Worm (Caenorhabditis elegans): ENCODE results near the gene C09G4.4.

Gene C09G4.4

ce11 chrIV:8478516-8478915 lies 34.3 kb upstream of the C09G4.4 start:
- TF ChIP-seq elt-2 (tag; optimal IDR thresholded peaks at IDR 0.05): no peak
- no peak for TF ChIP-seq zip-5 (tag; optimal IDR thresholded peaks at IDR 0.05)
- TF ChIP-seq fkh-10 (GFP tag; optimal IDR thresholded peaks at IDR 0.05): no peak
- TF ChIP-seq sox-4 (tag; optimal IDR thresholded peaks at IDR 0.05): no peak
- TF ChIP-seq K02D7.2 (tag; optimal IDR thresholded peaks at IDR 0.05): no peak
- TF ChIP-seq fax-1 (tag; optimal IDR thresholded peaks at IDR 0.05): no peak
- no peak for TF ChIP-seq tbx-2 (tag; optimal IDR thresholded peaks at IDR 0.05)

- TF ChIP-seq ceh-24 (tag; optimal IDR thresholded peaks at IDR 0.05) (no peak), ceh-14 (tag; optimal IDR thresholded peaks at IDR 0.05) (no peak), unc-55 (GFP tag; optimal IDR thresholded peaks at IDR 0.05) (no peak), ceh-48 (tag; optimal IDR thresholded peaks at IDR 0.05) (no peak), hlh-15 (tag; optimal IDR thresholded peaks at IDR 0.05) (no peak), madf-2 (tag; optimal IDR thresholded peaks at IDR 0.05) (no peak), sdc-2 (tag; optimal IDR thresholded peaks at IDR 0.05) (no peak), hlh-13 (GFP tag; optimal IDR thresholded peaks at IDR 0.05) (no peak), elt-2 (tag; optimal IDR thresholded peaks at IDR 0.05) (no peak), ets-4 (tag; optimal IDR thresholded peaks at IDR 0.05) (no peak)
Observed at ce11 chrIV:8479346-8479745, 33.4 kb upstream of the C09G4.4 start, which contains the start of gene hlh-12. Gene hlh-12 (minus strand): TSS chrIV:8479446.

ce11 chrIV:8481308-8481707 lies 31.5 kb upstream of the C09G4.4 start, which contains the start of gene spp-8:
Gene spp-8 (plus strand): TSS chrIV:8481664.
- TF ChIP-seq ama-1 (optimal IDR thresholded peaks at IDR 0.05) (no peak), elt-2 (tag; optimal IDR thresholded peaks at IDR 0.05) (peak; percentile 50)

- TF ChIP-seq C38D4.7 (GFP tag; optimal IDR thresholded peaks at IDR 0.05) (no peak), hlh-13 (GFP tag; optimal IDR thresholded peaks at IDR 0.05) (no peak), unc-3 (GFP tag; conservative IDR thresholded peaks at IDR 0.05) (no peak), unc-3 (tag; optimal IDR thresholded peaks at IDR 0.05) (no peak), ceh-45 (GFP tag; IDR thresholded peaks at IDR 0.05) (no peak), nhr-11 (tag; optimal IDR thresholded peaks at IDR 0.05) (no peak), sox-4 (tag; optimal IDR thresholded peaks at IDR 0.05) (no peak), fkh-6 (tag; optimal IDR thresholded peaks at IDR 0.05) (no peak), mec-3 (tag; optimal IDR thresholded peaks at IDR 0.05; ENCODE audit: borderline replicate concordance) (no peak), ceh-34 (tag; optimal IDR thresholded peaks at IDR 0.05) (no peak), fkh-10 (GFP tag; optimal IDR thresholded peaks at IDR 0.05) (no peak), pag-3 (tag; optimal IDR thresholded peaks at IDR 0.05; ENCODE audit: borderline replicate concordance) (no peak)
Observed at ce11 chrIV:8487183-8487582, 25.6 kb upstream of the C09G4.4 start, which contains the start of gene srlf-3. Gene srlf-3 (plus strand): TSS chrIV:8487483.

- no peak for TF ChIP-seq mec-3 (tag; optimal IDR thresholded peaks at IDR 0.05; ENCODE audit: borderline replicate concordance)
- no peak for TF ChIP-seq elt-2 (tag; optimal IDR thresholded peaks at IDR 0.05)
- TF ChIP-seq F13H6.1 (tag; optimal IDR thresholded peaks at IDR 0.05): no peak
- TF ChIP-seq ama-1 (optimal IDR thresholded peaks at IDR 0.05): no peak
- no peak for TF ChIP-seq eyg-1 (tag; optimal IDR thresholded peaks at IDR 0.05)
- no peak for TF ChIP-seq pax-1 (tag; optimal IDR thresholded peaks at IDR 0.05)
- TF ChIP-seq ceh-45 (GFP tag; IDR thresholded peaks at IDR 0.05): no peak
- no peak for TF ChIP-seq ttx-3 (tag; optimal IDR thresholded peaks at IDR 0.05)
- no peak for TF ChIP-seq ceh-34 (tag; optimal IDR thresholded peaks at IDR 0.05)
- TF ChIP-seq tbx-2 (tag; optimal IDR thresholded peaks at IDR 0.05): no peak
- TF ChIP-seq ceh-24 (tag; optimal IDR thresholded peaks at IDR 0.05): no peak
- TF ChIP-seq ceh-9 (tag; optimal IDR thresholded peaks at IDR 0.05): no peak
- TF ChIP-seq pqm-1 (tag; optimal IDR thresholded peaks at IDR 0.05): no peak
Observed at ce11 chrIV:8488043-8488442, 24.7 kb upstream of the C09G4.4 start.

- TF ChIP-seq eyg-1 (tag; optimal IDR thresholded peaks at IDR 0.05) (no peak), npax-4 (tag; optimal IDR thresholded peaks at IDR 0.05) (no peak), syd-9 (tag; optimal IDR thresholded peaks at IDR 0.05) (no peak), ceh-6 (GFP tag; optimal IDR thresholded peaks at IDR 0.05) (no peak), sdc-2 (tag; optimal IDR thresholded peaks at IDR 0.05) (no peak), fax-1 (tag; optimal IDR thresholded peaks at IDR 0.05) (no peak), lim-6 (tag; optimal IDR thresholded peaks at IDR 0.05) (no peak), C38D4.7 (GFP tag; optimal IDR thresholded peaks at IDR 0.05) (no peak), hlh-8 (tag; optimal IDR thresholded peaks at IDR 0.05) (no peak), ceh-24 (tag; optimal IDR thresholded peaks at IDR 0.05) (no peak), dve-1 (tag; optimal IDR thresholded peaks at IDR 0.05) (no peak), pha-2 (tag; optimal IDR thresholded peaks at IDR 0.05) (no peak), ceh-45 (GFP tag; IDR thresholded peaks at IDR 0.05) (no peak), C08G9.2 (tag; optimal IDR thresholded peaks at IDR 0.05) (no peak)
Observed at ce11 chrIV:8489915-8490314, 22.9 kb upstream of the C09G4.4 start, which contains the start of gene srlf-2. Gene srlf-2 (plus strand): TSS chrIV:8490215.
